Fruit fly (Drosophila melanogaster): ENCODE measurements around the gene CG43248.

dm6 chr3L:15518344-15518743 is 12.9 kb downstream of the CG43248 start:
- TF ChIP-seq psq (optimal IDR thresholded peaks at IDR 0.05): no peak
- no peak for TF ChIP-seq Dll (optimal IDR thresholded peaks at IDR 0.05)
- TF ChIP-seq usp (GFP tag; optimal IDR thresholded peaks at IDR 0.05): no peak
- TF ChIP-seq pan (optimal IDR thresholded peaks at IDR 0.05): no peak
- TF ChIP-seq CG8478 (optimal IDR thresholded peaks at IDR 0.05): no peak
